Fruit fly (Drosophila melanogaster): ENCODE data around the gene msk.

Gene msk

dm6 chr3L:8073872-8074271 lies 42.1 kb upstream of the msk start (continued):
- no peak for TF ChIP-seq Hey (tag; optimal IDR thresholded peaks at IDR 0.05)
- TF ChIP-seq eve (GFP tag; optimal IDR thresholded peaks at IDR 0.05), result no peak
- TF ChIP-seq jumu (GFP tag; optimal IDR thresholded peaks at IDR 0.05), result no peak
- peak; percentile 44; the same call in 1 of the 2 replicates for TF ChIP-seq Rfx (GFP tag; IDR thresholded peaks at IDR 0.05)
- TF ChIP-seq CG15073 (GFP tag; optimal IDR thresholded peaks at IDR 0.05), result peak; percentile 23
- TF ChIP-seq gce (GFP tag; IDR thresholded peaks at IDR 0.05), result 0 out of 3 replicates have a peak, but pooled peaks have one; percentile 26
- TF ChIP-seq Fer1 (GFP tag; optimal IDR thresholded peaks at IDR 0.05), result no peak
- TF ChIP-seq kni (GFP tag; optimal IDR thresholded peaks at IDR 0.05), result peak; percentile 67
- 0 out of 2 replicates have a peak, but pooled peaks have one; percentile 15 for TF ChIP-seq CG6689 (GFP tag; IDR thresholded peaks at IDR 0.05)
- no peak for TF ChIP-seq CG11504 (tag; optimal IDR thresholded peaks at IDR 0.05)
- TF ChIP-seq trem (tag; optimal IDR thresholded peaks at IDR 0.05), result no peak
- TF ChIP-seq Xrp1 (GFP tag; IDR thresholded peaks at IDR 0.05), result 0 out of 2 replicates have a peak, but pooled peaks have one; percentile 12
- no peak for TF ChIP-seq Eip74EF (GFP tag; optimal IDR thresholded peaks at IDR 0.05)
- no peak for TF ChIP-seq CG14710 (tag; optimal IDR thresholded peaks at IDR 0.05)
- no peak for TF ChIP-seq CG42726 (GFP tag; IDR thresholded peaks at IDR 0.05; ENCODE audit: partially characterized antibody)
- no peak for TF ChIP-seq fd3F (GFP tag; optimal IDR thresholded peaks at IDR 0.05)
- TF ChIP-seq CG6175 (GFP tag; IDR thresholded peaks at IDR 0.05), result no peak
- TF ChIP-seq Atf6 (GFP tag; IDR thresholded peaks at IDR 0.05), result peak; percentile 40; the same call in 1 of the 2 replicates
- no peak for TF ChIP-seq dati (GFP tag; IDR thresholded peaks at IDR 0.05)
- TF ChIP-seq D19B (GFP tag; optimal IDR thresholded peaks at IDR 0.05), result peak; percentile 41
- no peak for TF ChIP-seq stc (GFP tag; IDR thresholded peaks at IDR 0.05)
- no peak for TF ChIP-seq Hand (GFP tag; optimal IDR thresholded peaks at IDR 0.05)
- TF ChIP-seq ham (GFP tag; IDR thresholded peaks at IDR 0.05), result no peak
- TF ChIP-seq CG15514 (GFP tag; optimal IDR thresholded peaks at IDR 0.05), result peak; percentile 22
- no peak for TF ChIP-seq PHDP (tag; optimal IDR thresholded peaks at IDR 0.05)
- 0 out of 2 replicates have a peak, but pooled peaks have one; percentile 23 for TF ChIP-seq chm (GFP tag; IDR thresholded peaks at IDR 0.05)
- TF ChIP-seq bbx (GFP tag; IDR thresholded peaks at IDR 0.05; ENCODE audit: partially characterized antibody), result no peak
- no peak for TF ChIP-seq YL-1 (GFP tag; optimal IDR thresholded peaks at IDR 0.05)
- TF ChIP-seq D19A (tag; optimal IDR thresholded peaks at IDR 0.05), result no peak
- TF ChIP-seq lab (GFP tag; optimal IDR thresholded peaks at IDR 0.05), result peak; percentile 47
- no peak for TF ChIP-seq Bgb (GFP tag; IDR thresholded peaks at IDR 0.05; ENCODE audit: partially characterized antibody)
- TF ChIP-seq Adf1 (GFP tag; IDR thresholded peaks at IDR 0.05), result 0 out of 2 replicates have a peak, but pooled peaks have one; percentile 31
- peak; percentile 44 for TF ChIP-seq CG32532 (GFP tag; IDR thresholded peaks at IDR 0.05)
- TF ChIP-seq Dbx (GFP tag; IDR thresholded peaks at IDR 0.05), result no peak
- no peak for TF ChIP-seq H2.0 (GFP tag; IDR thresholded peaks at IDR 0.05)
- peak; percentile 36 for TF ChIP-seq CG12769 (tag; optimal IDR thresholded peaks at IDR 0.05)
- TF ChIP-seq Xbp1 (GFP tag; optimal IDR thresholded peaks at IDR 0.05), result no peak
- TF ChIP-seq CG4617 (GFP tag; optimal IDR thresholded peaks at IDR 0.05; ENCODE audit: borderline replicate concordance), result no peak
- no peak for TF ChIP-seq CG8290 (GFP tag; optimal IDR thresholded peaks at IDR 0.05)
- no peak for TF ChIP-seq CG8290 (tag; optimal IDR thresholded peaks at IDR 0.05)
- TF ChIP-seq CG10274 (GFP tag; optimal IDR thresholded peaks at IDR 0.05), result no peak
- peak; percentile 16 for TF ChIP-seq oc (tag; optimal IDR thresholded peaks at IDR 0.05)
- TF ChIP-seq E2f2 (GFP tag; IDR thresholded peaks at IDR 0.05), result peak; percentile 18; the same call in 1 of the 2 replicates
- TF ChIP-seq Dip3 (GFP tag; optimal IDR thresholded peaks at IDR 0.05), result no peak
- TF ChIP-seq CG3163 (GFP tag; optimal IDR thresholded peaks at IDR 0.05), result peak; percentile 50
- TF ChIP-seq CG17802 (tag; optimal IDR thresholded peaks at IDR 0.05), result no peak
- no peak for TF ChIP-seq inv (GFP tag; IDR thresholded peaks at IDR 0.05; ENCODE audit: partially characterized antibody)
- no peak for TF ChIP-seq ems (GFP tag; optimal IDR thresholded peaks at IDR 0.05)
- TF ChIP-seq ind (GFP tag; optimal IDR thresholded peaks at IDR 0.05), result no peak
- TF ChIP-seq CG3847 (GFP tag; IDR thresholded peaks at IDR 0.05), result no peak
- TF ChIP-seq HLH4C (GFP tag; IDR thresholded peaks at IDR 0.05; ENCODE audit: partially characterized antibody), result no peak

Data from whole organism, embryonic.